Fruit fly (Drosophila melanogaster): ENCODE results near the gene Atg2.

Atg2 gene

dm6 chr3L:2808278-2808892 lies 34.2 kb downstream of the Atg2 start:
- TF ChIP-seq Lpt (GFP tag; optimal IDR thresholded peaks at IDR 0.05) (peak; percentile 57), CG8319 (GFP tag; optimal IDR thresholded peaks at IDR 0.05) (peak; percentile 2), eg (GFP tag; IDR thresholded peaks at IDR 0.05) (no peak; the same call in 2 of the 3 replicates), CG4318 (GFP tag; optimal IDR thresholded peaks at IDR 0.05) (no peak), CG6163 (GFP tag; IDR thresholded peaks at IDR 0.05) (peak; percentile 70; the same call in 2 of the 3 replicates), net (GFP tag; optimal IDR thresholded peaks at IDR 0.05) (peak; percentile 44), achi (GFP tag; optimal IDR thresholded peaks at IDR 0.05) (peak; percentile 35), salr (GFP tag; optimal IDR thresholded peaks at IDR 0.05) (peak in 1 of 2 experiments; percentile 34), esn (GFP tag; optimal IDR thresholded peaks at IDR 0.05) (peak; percentile 42), fkh (GFP tag; optimal IDR thresholded peaks at IDR 0.05) (peak; percentile 46), fd85E (GFP tag; optimal IDR thresholded peaks at IDR 0.05) (no peak), CG31627 (GFP tag; optimal IDR thresholded peaks at IDR 0.05) (peak; percentile 11), CG8632 (GFP tag; optimal IDR thresholded peaks at IDR 0.05) (peak; percentile 45), Hr39 (GFP tag; optimal IDR thresholded peaks at IDR 0.05) (peak; percentile 51), Gug (GFP tag; IDR thresholded peaks at IDR 0.05) (peak; percentile 42; the same call in 1 of the 2 replicates), cyc (GFP tag; optimal IDR thresholded peaks at IDR 0.05) (peak; percentile 18), CG3919 (GFP tag; optimal IDR thresholded peaks at IDR 0.05) (peak; percentile 15), Hr38 (GFP tag; optimal IDR thresholded peaks at IDR 0.05) (no peak), lz (GFP tag; optimal IDR thresholded peaks at IDR 0.05) (peak; percentile 10), CG34406 (GFP tag; optimal IDR thresholded peaks at IDR 0.05) (peak; percentile 2), ss (GFP tag; optimal IDR thresholded peaks at IDR 0.05) (peak; percentile 92), CG6854 (GFP tag; optimal IDR thresholded peaks at IDR 0.05) (peak; percentile 12), CG32006 (GFP tag; optimal IDR thresholded peaks at IDR 0.05) (peak; percentile 11), CG11902 (GFP tag; optimal IDR thresholded peaks at IDR 0.05) (no peak), Ets21C (GFP tag; optimal IDR thresholded peaks at IDR 0.05) (no peak), CG6276 (GFP tag; optimal IDR thresholded peaks at IDR 0.05) (no peak), CG8119 (GFP tag; IDR thresholded peaks at IDR 0.05) (peak; percentile 39; the same call in 1 of the 3 replicates), Met (GFP tag; optimal IDR thresholded peaks at IDR 0.05) (peak; percentile 34), acj6 (GFP tag; optimal IDR thresholded peaks at IDR 0.05) (peak; percentile 38), Eip78C (GFP tag) (peak; percentile 50), pdm3 (GFP tag; optimal IDR thresholded peaks at IDR 0.05) (peak; percentile 29), Eip93F (GFP tag; optimal IDR thresholded peaks at IDR 0.05) (no peak), CG10631 (GFP tag; optimal IDR thresholded peaks at IDR 0.05) (no peak), dsx (GFP tag; optimal IDR thresholded peaks at IDR 0.05; ENCODE audit: poor library complexity, severe bottlenecking) (peak; percentile 83), CG15336 (GFP tag; IDR thresholded peaks at IDR 0.05) (peak; percentile 35; the same call in 1 of the 2 replicates), Sox102F (GFP tag; optimal IDR thresholded peaks at IDR 0.05) (peak; percentile 65), CG11294 (GFP tag; IDR thresholded peaks at IDR 0.05) (no peak), CG11762 (GFP tag; optimal IDR thresholded peaks at IDR 0.05; ENCODE audit: insufficient read depth) (peak; percentile 4), CG10669 (GFP tag; optimal IDR thresholded peaks at IDR 0.05) (peak; percentile 58), fd59A (GFP tag; optimal IDR thresholded peaks at IDR 0.05) (peak; percentile 52), Smox (GFP tag; optimal IDR thresholded peaks at IDR 0.05) (peak; percentile 27), Hr4 (GFP tag; optimal IDR thresholded peaks at IDR 0.05) (no peak), svp (GFP tag) (no peak), CG1621 (tag; optimal IDR thresholded peaks at IDR 0.05) (peak; percentile 77), Sox14 (GFP tag; optimal IDR thresholded peaks at IDR 0.05) (peak; percentile 71), OdsH (GFP tag; optimal IDR thresholded peaks at IDR 0.05) (peak; percentile 14), spab (GFP tag; optimal IDR thresholded peaks at IDR 0.05) (peak; percentile 75), Sox15 (GFP tag; optimal IDR thresholded peaks at IDR 0.05) (no peak), topi (GFP tag; optimal IDR thresholded peaks at IDR 0.05) (peak; percentile 29), CG16779 (tag; optimal IDR thresholded peaks at IDR 0.05) (peak; percentile 74), CG3032 (tag; optimal IDR thresholded peaks at IDR 0.05) (peak; percentile 78)
